Worm (Caenorhabditis elegans) whole organism, late embryonic: ENCODE data around the gene C05D11.8.

Experiments
- F13H6.1 ChIP-seq: sonication (generic microtip); optimal IDR thresholded peaks from 2 replicates; lab custom pipeline; 2016; ENCODE audit warnings: missing genetic modification characterization, missing compliant biosample characterization
- ama-1 ChIP-seq: fragments of 150-350 bp; optimal IDR thresholded peaks from 2 replicates; lab custom pipeline; 2014
- dmd-4 ChIP-seq: sonication (generic microtip); optimal IDR thresholded peaks from 2 replicates; lab custom pipeline; 2016; ENCODE audit warnings: borderline replicate concordance, missing genetic modification characterization, missing compliant biosample characterization
- fkh-10 ChIP-seq: fragments of 150-350 bp; optimal IDR thresholded peaks from 2 replicates; lab custom pipeline; 2014; ENCODE audit warnings: missing biosample characterization, missing genetic modification reagents, missing genetic modification characterization
- fkh-6 ChIP-seq: sonication (generic microtip); optimal IDR thresholded peaks from 2 replicates; lab custom pipeline; 2016; ENCODE audit warnings: missing genetic modification characterization, missing compliant biosample characterization
- gmeb-2 ChIP-seq: sonication (generic microtip); optimal IDR thresholded peaks from 2 replicates; lab custom pipeline; 2016; ENCODE audit warnings: missing genetic modification characterization, inconsistent platforms, missing compliant biosample characterization
- hlh-30 ChIP-seq: sonication (generic microtip); optimal IDR thresholded peaks from 2 replicates; lab custom pipeline; 2017; ENCODE audit warnings: antibody characterized with exemption, missing genetic modification characterization, missing compliant biosample characterization; ENCODE audit not compliant: insufficient read depth
- nhr-11 ChIP-seq: fragments of 150-350 bp; optimal IDR thresholded peaks from 2 replicates; lab custom pipeline; 2014; ENCODE audit warnings: missing biosample characterization, missing genetic modification characterization
- odd-2 ChIP-seq: sonication (generic microtip); optimal IDR thresholded peaks from 2 replicates; lab custom pipeline; 2017; ENCODE audit warnings: antibody characterized with exemption, mild to moderate bottlenecking, missing genetic modification characterization, missing compliant biosample characterization
- rnt-1 ChIP-seq: sonication (generic microtip); optimal IDR thresholded peaks from 2 replicates; lab custom pipeline; 2016; ENCODE audit warnings: missing genetic modification characterization, missing compliant biosample characterization

DNA sequence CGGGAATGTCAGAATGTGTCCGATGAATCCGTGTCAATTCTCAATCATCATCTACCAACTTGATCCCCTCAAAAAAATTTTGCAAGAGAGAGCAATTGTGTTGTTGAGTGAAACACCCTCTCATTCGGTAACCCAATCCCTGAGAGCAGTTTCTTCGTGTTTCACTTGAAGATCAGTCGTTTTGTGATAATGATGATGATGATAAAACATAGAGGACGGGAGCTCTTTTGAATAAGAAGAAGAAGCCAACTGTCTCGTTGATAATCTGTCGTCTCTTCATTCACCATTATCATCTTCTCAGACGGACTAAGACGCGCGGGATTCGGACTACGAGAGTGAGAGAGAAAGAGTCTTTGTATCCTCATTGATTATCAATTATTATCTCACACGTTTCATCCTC lies 22.0 kb downstream of the C05D11.8 start:
- no peak for TF ChIP-seq fkh-6 (tag; lab: Kevin White, UChicago)
- TF ChIP-seq rnt-1 (tag; lab: Kevin White, UChicago): no peak
- no peak for TF ChIP-seq fkh-10 (GFP tag; lab: Kevin White, UChicago)
- TF ChIP-seq ama-1 (lab: Kevin White, UChicago): no peak
- no peak for TF ChIP-seq gmeb-2 (tag; lab: Kevin White, UChicago)
- no peak for TF ChIP-seq odd-2 (tag; lab: Kevin White, UChicago)
- TF ChIP-seq nhr-11: no peak
- no peak for TF ChIP-seq dmd-4
- TF ChIP-seq F13H6.1 (tag; lab: Kevin White, UChicago): no peak
- no peak for TF ChIP-seq hlh-30 (tag; lab: Kevin White, UChicago)
